Worm (Caenorhabditis elegans) whole organism, early embryonic: ENCODE results near the gene pgp-1.

Source experiments
- B0310.2 ChIP-seq: sonication (generic microtip); optimal IDR thresholded peaks from 2 replicates; lab custom pipeline; 2016; ENCODE audit warnings: mild to moderate bottlenecking, missing genetic modification characterization, missing compliant biosample characterization
- F13C5.2 ChIP-seq: sonication (generic microtip); optimal IDR thresholded peaks from 2 replicates; lab custom pipeline; 2017; ENCODE audit warnings: mild to moderate bottlenecking, missing genetic modification characterization, inconsistent platforms, missing compliant biosample characterization
- aly-1 ChIP-seq: sonication (generic microtip); optimal IDR thresholded peaks from 2 replicates; lab custom pipeline; 2016; ENCODE audit warnings: missing genetic modification characterization, missing compliant biosample characterization
- ama-1 ChIP-seq: fragments of 150-350 bp; optimal IDR thresholded peaks from 2 replicates; lab custom pipeline; 2014
- ceh-13 ChIP-seq: fragments of 200-800 bp; sonication (Bioruptor generic); optimal IDR thresholded peaks from 2 replicates; lab custom pipeline; 2018; ENCODE audit warnings: mild to moderate bottlenecking, missing genetic modification characterization, missing compliant biosample characterization
- ceh-36 ChIP-seq: sonication (generic microtip); optimal IDR thresholded peaks from 2 replicates; lab custom pipeline; 2016; ENCODE audit warnings: missing genetic modification characterization, inconsistent platforms, missing compliant biosample characterization
- ets-7 ChIP-seq: sonication (generic microtip); optimal IDR thresholded peaks from 2 replicates; lab custom pipeline; 2016; ENCODE audit warnings: missing genotype, missing genetic modification characterization, missing compliant biosample characterization
- flt-1 ChIP-seq: fragments of 200-800 bp; sonication (Bioruptor generic); IDR thresholded peaks from 2 replicates; pipeline ENCODE4 v1.3.6; 2022; ENCODE audit warnings: missing genetic modification characterization, missing compliant biosample characterization
- hmbx-1 ChIP-seq: sonication (generic microtip); optimal IDR thresholded peaks from 2 replicates; lab custom pipeline; 2016; ENCODE audit warnings: mild to moderate bottlenecking, missing genetic modification characterization, missing compliant biosample characterization
- hmg-4 ChIP-seq: fragments of 200-800 bp; sonication (Bioruptor generic); optimal IDR thresholded peaks from 2 replicates; lab custom pipeline; 2018; ENCODE audit warnings: mild to moderate bottlenecking, missing genetic modification characterization, missing compliant biosample characterization
- hnd-1 ChIP-seq: sonication (generic microtip); optimal IDR thresholded peaks from 2 replicates; lab custom pipeline; 2016; ENCODE audit warnings: missing genetic modification characterization, missing compliant biosample characterization
- pes-1 ChIP-seq: fragments of 200-800 bp; sonication (Bioruptor generic); IDR thresholded peaks from 2 replicates; pipeline ENCODE4 v1.3.6; 2022; ENCODE audit warnings: missing genetic modification reagents, missing genetic modification characterization, missing compliant biosample characterization
- scrt-1 ChIP-seq: fragments of 200-800 bp; sonication (Bioruptor generic); IDR thresholded peaks from 2 replicates; pipeline ENCODE4 v1.3.6; 2022; ENCODE audit warnings: missing genetic modification characterization, missing compliant biosample characterization
- sea-1 ChIP-seq: fragments of 200-800 bp; sonication (Bioruptor generic); conservative IDR thresholded peaks from 2 replicates; pipeline ENCODE4 v1.3.6; 2022; ENCODE audit warnings: missing genetic modification characterization, missing compliant biosample characterization
- tbx-11 ChIP-seq: fragments of 200-800 bp; sonication (Bioruptor generic); IDR thresholded peaks from 2 replicates; pipeline ENCODE4 v1.3.6; 2022; ENCODE audit warnings: missing genetic modification characterization, missing compliant biosample characterization
- tbx-37 ChIP-seq: fragments of 200-800 bp; sonication (Bioruptor generic); conservative IDR thresholded peaks from 2 replicates; pipeline ENCODE4 v1.3.6; 2022; ENCODE audit warnings: missing genetic modification reagents, missing genetic modification characterization, missing compliant biosample characterization
- tra-4 ChIP-seq: sonication (generic microtip); optimal IDR thresholded peaks from 2 replicates; lab custom pipeline; 2017; ENCODE audit warnings: missing genetic modification characterization, missing compliant biosample characterization

pgp-1 gene

DNA sequence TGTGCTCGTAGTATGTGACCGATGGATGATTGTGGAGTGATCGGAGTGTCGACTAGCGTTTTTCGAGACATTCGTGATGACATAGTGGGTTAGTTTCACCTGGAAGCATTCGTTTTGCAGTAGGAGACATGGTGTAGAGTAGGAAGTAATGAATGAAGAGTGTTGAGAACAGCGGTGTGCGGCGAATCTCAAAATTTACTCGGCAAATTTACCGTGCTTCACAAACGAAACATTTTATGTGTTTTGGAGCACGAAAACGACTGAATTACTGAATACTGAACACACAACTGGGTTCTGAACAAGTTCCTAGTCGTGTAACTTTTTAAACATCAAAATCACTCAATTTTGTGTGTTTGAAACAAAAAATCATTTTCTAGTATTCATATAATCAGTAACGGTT lies 17.9 kb downstream of the pgp-1 start, which contains the start of gene K08E7.6:
Gene K08E7.6, minus strand, starts transcription at position 101 of the 400 bp plus-strand sequence.
- no peak for TF ChIP-seq sea-1 (GFP tag; lab: Robert Waterston, UW)
- no peak for TF ChIP-seq hmbx-1 (tag; lab: Kevin White, UChicago)
- no peak for TF ChIP-seq tbx-11 (GFP tag; lab: Robert Waterston, UW)
- TF ChIP-seq tra-4, result no peak
- no peak for TF ChIP-seq hnd-1
- TF ChIP-seq ets-7, result no peak
- TF ChIP-seq pes-1, result no peak
- TF ChIP-seq scrt-1 (GFP tag; lab: Robert Waterston, UW), result no peak
- no peak for TF ChIP-seq flt-1
- no peak for TF ChIP-seq ama-1 (lab: Kevin White, UChicago)
- no peak for TF ChIP-seq ceh-36 (tag; lab: Kevin White, UChicago)
- no peak for TF ChIP-seq aly-1 (tag; lab: Kevin White, UChicago)
- no peak for TF ChIP-seq B0310.2 (tag; lab: Kevin White, UChicago)
- no peak for TF ChIP-seq hmg-4 (GFP tag; lab: Kevin White, UChicago)

DNA sequence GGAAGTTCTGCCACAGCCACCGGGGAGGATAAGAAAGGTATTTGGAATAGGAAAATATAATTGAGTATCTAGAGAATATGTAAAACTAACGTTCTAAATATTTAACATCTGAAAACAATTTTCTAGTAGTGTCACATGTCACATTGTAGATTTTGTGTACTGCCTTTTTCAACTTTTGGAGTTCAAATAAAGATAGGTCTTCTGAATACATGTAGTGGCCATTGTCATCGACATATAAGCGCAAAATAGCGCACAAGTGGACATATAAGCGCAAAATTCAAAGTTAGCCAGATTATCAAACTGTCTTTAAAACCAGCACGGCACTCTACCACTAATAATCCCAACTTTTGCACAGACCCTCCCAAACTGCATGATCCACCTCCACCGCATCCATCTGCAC lies 24.7 kb downstream of the pgp-1 start:
- no peak for TF ChIP-seq tbx-37
- no peak for TF ChIP-seq ceh-13 (GFP tag; lab: Kevin White, UChicago)
- TF ChIP-seq ets-7, result no peak
- TF ChIP-seq pes-1, result no peak
- no peak for TF ChIP-seq hnd-1
- TF ChIP-seq flt-1, result no peak
- no peak for TF ChIP-seq hmbx-1 (tag; lab: Kevin White, UChicago)
- no peak for TF ChIP-seq aly-1 (tag; lab: Kevin White, UChicago)
- TF ChIP-seq sea-1 (GFP tag; lab: Robert Waterston, UW), result no peak
- TF ChIP-seq hmg-4 (GFP tag; lab: Kevin White, UChicago), result no peak
- TF ChIP-seq B0310.2 (tag; lab: Kevin White, UChicago), result no peak
- TF ChIP-seq ceh-36 (tag; lab: Kevin White, UChicago), result no peak
- no peak for TF ChIP-seq tra-4
- TF ChIP-seq tbx-11 (GFP tag; lab: Robert Waterston, UW), result no peak
- TF ChIP-seq ama-1 (lab: Kevin White, UChicago), result no peak
- no peak for TF ChIP-seq F13C5.2 (tag; lab: Kevin White, UChicago)
- TF ChIP-seq scrt-1 (GFP tag; lab: Robert Waterston, UW), result no peak

DNA sequence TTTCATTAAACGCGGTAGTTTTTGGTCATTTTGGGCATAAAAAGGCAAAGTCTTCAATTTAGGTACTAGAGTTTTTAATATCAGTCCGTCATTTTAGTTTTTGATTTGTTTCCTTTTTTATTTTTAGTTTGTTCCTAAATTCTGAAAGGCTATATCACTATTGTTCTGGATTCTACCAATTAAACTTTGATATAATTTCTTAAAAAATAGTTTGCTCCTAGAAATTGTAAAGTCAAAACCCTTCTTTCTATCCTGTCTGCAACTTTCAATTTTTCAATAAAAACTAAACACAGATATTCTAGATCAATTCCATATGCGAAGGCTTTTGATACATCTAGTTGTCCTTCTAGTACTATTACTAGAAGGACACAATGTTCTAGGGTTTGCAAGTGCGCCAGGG lies 25.9 kb downstream of the pgp-1 start, which contains the start of gene K08E7.5:
Gene K08E7.5, plus strand, starts transcription at position 301 of the 400 bp plus-strand sequence.
- no peak for TF ChIP-seq F13C5.2 (tag; lab: Kevin White, UChicago)
- TF ChIP-seq hmg-4 (GFP tag; lab: Kevin White, UChicago), result no peak
- no peak for TF ChIP-seq flt-1
- no peak for TF ChIP-seq ets-7
- TF ChIP-seq tbx-11 (GFP tag; lab: Robert Waterston, UW), result no peak
- TF ChIP-seq hnd-1, result no peak
- no peak for TF ChIP-seq B0310.2 (tag; lab: Kevin White, UChicago)
- no peak for TF ChIP-seq tbx-37
- TF ChIP-seq tra-4, result no peak
- no peak for TF ChIP-seq ama-1 (lab: Kevin White, UChicago)
- no peak for TF ChIP-seq sea-1 (GFP tag; lab: Robert Waterston, UW)
- no peak for TF ChIP-seq scrt-1 (GFP tag; lab: Robert Waterston, UW)
- no peak for TF ChIP-seq ceh-13 (GFP tag; lab: Kevin White, UChicago)
- TF ChIP-seq pes-1, result no peak
- no peak for TF ChIP-seq hmbx-1 (tag; lab: Kevin White, UChicago)
- TF ChIP-seq ceh-36 (tag; lab: Kevin White, UChicago), result no peak
- no peak for TF ChIP-seq aly-1 (tag; lab: Kevin White, UChicago)

DNA sequence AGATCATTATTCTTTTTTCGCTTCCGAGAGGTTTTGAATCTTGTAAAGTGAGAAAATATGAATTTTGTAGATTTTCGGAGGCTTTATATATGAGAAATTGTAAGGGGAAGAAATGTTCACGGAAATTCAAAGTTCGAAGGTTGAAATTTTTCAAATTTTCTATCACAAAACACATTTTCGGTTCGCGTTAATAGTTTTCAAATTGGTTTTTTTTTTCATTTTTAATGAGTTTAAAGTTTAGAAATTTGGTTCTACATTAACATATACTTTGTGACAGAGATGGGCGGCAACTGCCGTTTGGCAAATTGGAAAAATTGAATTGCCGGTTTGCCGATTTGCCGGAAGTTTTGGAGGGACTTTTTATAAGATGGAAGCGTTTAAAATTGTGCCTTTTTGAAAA lies 27.9 kb downstream of the pgp-1 start, which contains the start of gene K08E7.4:
Gene K08E7.4, minus strand, starts transcription at position 101 of the 400 bp plus-strand sequence.
- TF ChIP-seq tbx-37 (no peak), hnd-1 (no peak), tra-4 (no peak), aly-1 (tag; lab: Kevin White, UChicago) (no peak), ceh-13 (GFP tag; lab: Kevin White, UChicago) (no peak), tbx-11 (GFP tag; lab: Robert Waterston, UW) (no peak), sea-1 (GFP tag; lab: Robert Waterston, UW) (no peak), B0310.2 (tag; lab: Kevin White, UChicago) (no peak), flt-1 (no peak), F13C5.2 (tag; lab: Kevin White, UChicago) (no peak), scrt-1 (GFP tag; lab: Robert Waterston, UW) (no peak), ama-1 (lab: Kevin White, UChicago) (no peak), pes-1 (no peak), ets-7 (no peak), hmg-4 (GFP tag; lab: Kevin White, UChicago) (no peak), hmbx-1 (tag; lab: Kevin White, UChicago) (no peak)

DNA sequence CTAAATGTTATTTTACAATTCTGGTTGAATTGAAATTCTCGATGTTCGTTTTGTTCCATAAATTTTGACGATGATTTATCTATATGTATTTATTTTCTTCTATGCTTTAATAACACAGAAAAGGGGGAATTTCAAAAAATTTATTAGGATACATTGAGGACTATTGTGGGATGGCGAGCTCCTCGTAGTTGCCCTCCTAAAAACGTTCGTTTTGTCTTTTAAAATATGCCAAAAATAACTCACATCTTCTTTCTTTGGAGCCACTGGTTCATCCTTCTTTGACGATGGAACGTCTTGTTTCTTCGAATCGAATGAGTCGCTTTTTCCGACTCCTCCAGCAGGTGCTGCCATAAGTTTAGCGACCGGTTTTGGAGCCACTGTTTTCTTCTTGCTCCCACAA lies 28.4 kb downstream of the pgp-1 start:
- TF ChIP-seq hmg-4 (GFP tag; lab: Kevin White, UChicago) (no peak), tra-4 (no peak), B0310.2 (tag; lab: Kevin White, UChicago) (no peak), ama-1 (lab: Kevin White, UChicago) (no peak), tbx-11 (GFP tag; lab: Robert Waterston, UW) (no peak), ceh-36 (tag; lab: Kevin White, UChicago) (no peak), ceh-13 (GFP tag; lab: Kevin White, UChicago) (no peak), ets-7 (no peak), flt-1 (no peak), sea-1 (GFP tag; lab: Robert Waterston, UW) (no peak), tbx-37 (no peak), pes-1 (no peak), hnd-1 (no peak), hmbx-1 (tag; lab: Kevin White, UChicago) (no peak), aly-1 (tag; lab: Kevin White, UChicago) (no peak)

DNA sequence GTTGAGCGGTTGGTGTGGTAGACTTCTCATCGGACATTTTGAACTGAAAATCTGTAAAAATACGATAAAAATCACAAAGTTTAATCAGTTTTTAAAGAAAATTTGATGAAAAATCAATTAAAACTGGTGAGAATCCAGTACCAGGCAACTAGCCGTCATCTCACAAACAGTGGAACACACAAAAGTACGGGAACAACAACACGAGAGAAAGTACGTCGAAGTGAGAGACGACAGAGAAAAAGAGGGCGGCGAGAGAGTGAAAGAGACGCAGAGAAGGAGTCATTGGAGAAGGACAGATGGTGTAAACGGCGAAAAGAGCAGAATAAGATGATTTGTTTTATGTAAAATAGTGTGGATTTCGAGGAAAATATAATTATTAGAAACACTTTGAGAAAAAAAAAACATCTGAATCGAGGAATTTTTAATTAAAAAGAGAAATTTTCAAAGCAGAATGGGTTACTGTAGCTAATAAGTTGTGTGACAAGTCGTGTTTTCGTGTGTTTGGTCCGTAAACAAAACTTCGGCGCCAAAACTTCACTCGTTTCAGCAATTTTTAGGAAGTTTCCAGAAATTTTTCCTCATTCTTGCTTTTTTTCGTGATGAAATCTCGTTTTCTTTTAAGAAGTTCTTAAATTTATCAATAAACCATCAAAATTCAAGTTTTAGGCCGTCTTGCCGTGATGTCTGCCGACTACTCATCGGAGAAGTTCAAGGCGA lies 31.6 kb downstream of the pgp-1 start, which contains the start of the genes hsb-1 and let-99:
Gene hsb-1, minus strand, starts transcription at position 51 of the 717 bp plus-strand sequence.
Gene let-99, plus strand, starts transcription at position 667 of the 717 bp plus-strand sequence.
- TF ChIP-seq F13C5.2 (tag; lab: Kevin White, UChicago) (no peak), hmg-4 (GFP tag; lab: Kevin White, UChicago) (no peak), ceh-36 (tag; lab: Kevin White, UChicago) (no peak), hmbx-1 (tag; lab: Kevin White, UChicago) (no peak), hnd-1 (no peak), pes-1 (no peak), sea-1 (GFP tag; lab: Robert Waterston, UW) (no peak), tbx-11 (GFP tag; lab: Robert Waterston, UW) (no peak), B0310.2 (tag; lab: Kevin White, UChicago) (no peak), ceh-13 (GFP tag; lab: Kevin White, UChicago) (no peak), tbx-37 (no peak)
